Fruit fly (Drosophila melanogaster): ENCODE results near the gene CG14961.

DNA sequence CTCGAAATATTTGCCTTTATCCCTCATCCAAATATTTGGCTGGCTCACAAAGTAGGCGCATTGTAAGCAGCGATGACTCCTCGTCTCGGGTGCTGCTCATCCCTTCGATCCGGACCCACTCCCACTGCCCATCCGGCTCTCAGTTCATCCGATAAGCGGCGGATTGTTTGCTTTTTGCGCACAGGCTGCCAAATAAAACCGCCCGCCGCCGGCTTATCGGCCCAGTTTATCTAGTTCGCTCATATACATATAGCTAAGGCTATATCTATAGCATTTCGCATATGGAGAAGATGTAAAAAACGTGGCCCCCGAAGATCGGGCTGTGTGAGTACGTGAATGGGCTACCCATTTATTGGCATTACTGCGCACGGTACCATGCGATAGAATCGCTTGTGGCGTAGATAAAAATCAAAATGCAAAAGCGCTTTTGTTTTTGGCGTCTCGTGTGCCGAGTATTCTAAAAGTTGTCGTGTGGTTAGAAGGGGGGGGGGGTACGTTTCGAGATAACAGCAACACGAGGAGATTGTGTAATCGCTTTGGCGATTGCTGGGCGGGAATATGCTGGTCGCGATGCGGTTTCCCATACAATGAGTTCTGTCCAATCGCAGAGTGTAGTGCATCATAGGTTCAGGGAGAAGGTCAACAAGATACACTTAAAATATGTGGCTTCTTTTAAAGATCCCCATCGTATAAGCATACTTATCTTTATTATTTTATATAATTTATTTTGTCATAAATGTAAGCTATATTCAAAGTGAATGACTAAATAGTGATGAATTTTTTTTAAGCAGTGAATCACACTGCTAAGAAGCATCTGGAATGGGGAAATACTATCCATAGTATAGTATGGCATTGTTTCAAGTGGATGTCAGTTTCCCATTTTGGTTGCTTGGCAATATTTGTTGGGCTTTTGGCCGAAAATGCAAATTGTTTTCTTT, 20.9 kb upstream of the CG14961 start:
- TF ChIP-seq CG4496 (GFP tag; IDR thresholded peaks at IDR 0.05) (no peak), CG32121 (GFP tag; IDR thresholded peaks at IDR 0.05) (no peak), gl (tag; optimal IDR thresholded peaks at IDR 0.05) (no peak), CG12605 (GFP tag; IDR thresholded peaks at IDR 0.05) (no peak), Pif1A (GFP tag; optimal IDR thresholded peaks at IDR 0.05) (no peak), CG13204 (GFP tag; optimal IDR thresholded peaks at IDR 0.05) (no peak), fd96Ca (GFP tag; IDR thresholded peaks at IDR 0.05) (no peak), Snoo (tag; optimal IDR thresholded peaks at IDR 0.05) (no peak), CG9948 (tag; optimal IDR thresholded peaks at IDR 0.05) (no peak), EcR (GFP tag; optimal IDR thresholded peaks at IDR 0.05) (no peak), Ets98B (GFP tag; IDR thresholded peaks at IDR 0.05) (no peak), CG14655 (GFP tag; optimal IDR thresholded peaks at IDR 0.05) (no peak), CG10348 (GFP tag; IDR thresholded peaks at IDR 0.05) (no peak)
